Fruit fly (Drosophila melanogaster) whole organism, wandering third instar larva: Measurements from ENCODE around the gene CG33648.

ENCODE experiments used
- Abd-B ChIP-seq: fragments of >200 bp; optimal IDR thresholded peaks from 2 replicates; lab custom pipeline; 2017; ENCODE audit warnings: missing biosample characterization, missing genetic modification characterization
- CG32264 ChIP-seq: fragments of 200-800 bp; sonication (Bioruptor generic); optimal IDR thresholded peaks from 2 replicates; lab custom pipeline; 2016; ENCODE audit warnings: missing biosample characterization, missing genetic modification characterization
- CG9705 ChIP-seq: fragments of 200-800 bp; sonication (Bioruptor generic); optimal IDR thresholded peaks from 2 replicates; lab custom pipeline; 2018; ENCODE audit warnings: missing biosample characterization, mild to moderate bottlenecking, missing genetic modification characterization
- Dfd ChIP-seq: fragments of >200 bp; optimal IDR thresholded peaks from 2 replicates; lab custom pipeline; 2017; ENCODE audit warnings: missing biosample characterization, missing genetic modification characterization
- GATAd ChIP-seq: sonication (Bioruptor generic); optimal IDR thresholded peaks from 2 replicates; lab custom pipeline; 2016; ENCODE audit warnings: missing biosample characterization, missing genetic modification characterization
- HLH106 ChIP-seq: fragments of 200-800 bp; optimal IDR thresholded peaks from 3 replicates; lab custom pipeline; 2019; ENCODE audit warnings: missing biosample characterization, mild to moderate bottlenecking, missing genetic modification characterization, moderate library complexity
- Hnf4 ChIP-seq: fragments of 200-800 bp; sonication (Bioruptor generic); optimal IDR thresholded peaks from 2 replicates; lab custom pipeline; 2016; ENCODE audit warnings: missing biosample characterization, mild to moderate bottlenecking, missing genetic modification characterization
- Hr78 ChIP-seq: fragments of >200 bp; optimal IDR thresholded peaks from 2 replicates; lab custom pipeline; 2017; ENCODE audit warnings: missing biosample characterization, missing genetic modification characterization
- Hr83 ChIP-seq: fragments of 200-300 bp; sonication (Bioruptor generic); optimal IDR thresholded peaks from 2 replicates; lab custom pipeline; 2016; ENCODE audit warnings: missing biosample characterization, mild to moderate bottlenecking, missing genetic modification characterization, moderate library complexity; ENCODE audit not compliant: poor library complexity, severe bottlenecking
- Jra ChIP-seq: sonication (Bioruptor generic); optimal IDR thresholded peaks from 2 replicates; lab custom pipeline; 2016; ENCODE audit warnings: missing biosample characterization, missing genetic modification characterization
- Mio ChIP-seq: sonication (Bioruptor generic); optimal IDR thresholded peaks from 2 replicates; lab custom pipeline; 2016; ENCODE audit warnings: missing biosample characterization, missing genetic modification characterization
- Myc ChIP-seq: fragments of >200 bp; optimal IDR thresholded peaks from 2 replicates; lab custom pipeline; 2017
- OdsH ChIP-seq: fragments of 200-800 bp; sonication (Bioruptor generic); optimal IDR thresholded peaks from 2 replicates; lab custom pipeline; 2016; ENCODE audit warnings: missing biosample characterization, mild to moderate bottlenecking, missing genetic modification characterization
- Rel ChIP-seq, 2 experiments: fragments of 200-800 bp; sonication (Bioruptor generic) in 1 of 2; optimal IDR thresholded peaks; 2 replicates in 1 of 2; 3 replicates in 1 of 2; lab custom pipeline; 2016 to 2019; ENCODE audit warnings: mild to moderate bottlenecking in 2 of 2, missing biosample characterization in 2 of 2, missing genetic modification characterization in 2 of 2, moderate library complexity in 1 of 2
- Sp1 ChIP-seq: fragments of 200-800 bp; sonication (Bioruptor generic); optimal IDR thresholded peaks from 3 replicates; lab custom pipeline; 2019; ENCODE audit warnings: missing biosample characterization, mild to moderate bottlenecking, missing genetic modification characterization, moderate library complexity
- br ChIP-seq: fragments of 200-800 bp; sonication (Bioruptor generic); optimal IDR thresholded peaks from 2 replicates; lab custom pipeline; 2016; ENCODE audit warnings: missing biosample characterization, missing genetic modification characterization
- brk ChIP-seq: fragments of 200-800 bp; sonication (Bioruptor generic); optimal IDR thresholded peaks from 2 replicates; lab custom pipeline; 2016; ENCODE audit warnings: missing biosample characterization, mild to moderate bottlenecking, missing genetic modification characterization
- dl ChIP-seq, 2 experiments: fragments of 175-275, 200-275 bp in 1 of 2; fragments of 200-275 bp in 1 of 2; sonication (Bioruptor generic); optimal IDR thresholded peaks; lab custom pipeline; 2018; ENCODE audit warnings: mild to moderate bottlenecking in 2 of 2, missing biosample characterization in 2 of 2, missing genetic modification characterization in 2 of 2, moderate library complexity in 2 of 2; ENCODE audit not compliant: partially characterized antibody in 2 of 2, insufficient read depth in 1 of 2
- dmrt93B ChIP-seq: fragments of 200-800 bp; sonication (Bioruptor generic); optimal IDR thresholded peaks from 2 replicates; lab custom pipeline; 2018; ENCODE audit warnings: missing biosample characterization, mild to moderate bottlenecking, missing genetic modification characterization
- dsf ChIP-seq: sonication (Bioruptor generic); optimal IDR thresholded peaks from 2 replicates; lab custom pipeline; 2016; ENCODE audit warnings: missing biosample characterization, missing genetic modification characterization, borderline replicate concordance
- ey ChIP-seq: fragments of 200-800 bp; sonication (Bioruptor generic); optimal IDR thresholded peaks from 2 replicates; lab custom pipeline; 2016; ENCODE audit warnings: missing biosample characterization, missing genetic modification characterization
- foxo ChIP-seq, 2 experiments: fragments of 200-800 bp; sonication (Bioruptor generic); optimal IDR thresholded peaks; 2 replicates in 1 of 2; 3 replicates in 1 of 2; lab custom pipeline; 2016 to 2017; ENCODE audit warnings: missing biosample characterization in 2 of 2, missing genetic modification characterization in 2 of 2
- fru ChIP-seq: fragments of 200-800 bp; sonication (Bioruptor generic); optimal IDR thresholded peaks from 3 replicates; lab custom pipeline; 2016; ENCODE audit warnings: missing biosample characterization, mild to moderate bottlenecking, missing genetic modification characterization
- h ChIP-seq: fragments of 200-800 bp; sonication (Bioruptor generic); optimal IDR thresholded peaks from 3 replicates; lab custom pipeline; 2016; ENCODE audit warnings: missing biosample characterization, mild to moderate bottlenecking, missing genetic modification characterization
- jim ChIP-seq: fragments of 175-275, 200-325 bp; sonication (Bioruptor generic); optimal IDR thresholded peaks from 2 replicates; lab custom pipeline; 2016; ENCODE audit warnings: missing biosample characterization, mild to moderate bottlenecking, missing genetic modification characterization
- lola ChIP-seq: fragments of >200 bp; optimal IDR thresholded peaks from 2 replicates; lab custom pipeline; 2017; ENCODE audit warnings: missing biosample characterization, missing genetic modification characterization
- pan ChIP-seq: fragments of >200 bp; optimal IDR thresholded peaks from 2 replicates; lab custom pipeline; 2017
- psq ChIP-seq: fragments of 200-800 bp; sonication (Bioruptor generic); optimal IDR thresholded peaks from 3 replicates; lab custom pipeline; 2017; ENCODE audit warnings: missing biosample characterization, mild to moderate bottlenecking, missing genetic modification characterization, moderate library complexity
- rgr ChIP-seq: fragments of 200-800 bp; sonication (Bioruptor generic); optimal IDR thresholded peaks from 3 replicates; lab custom pipeline; 2016; ENCODE audit warnings: missing biosample characterization, mild to moderate bottlenecking, missing genetic modification characterization
- sage ChIP-seq: fragments of 200-800 bp; sonication (Bioruptor generic); optimal IDR thresholded peaks from 2 replicates; lab custom pipeline; 2016; ENCODE audit warnings: missing biosample characterization, mild to moderate bottlenecking, missing genetic modification characterization
- sv ChIP-seq: fragments of 200-800 bp; sonication (Bioruptor generic); optimal IDR thresholded peaks from 3 replicates; lab custom pipeline; 2016; ENCODE audit warnings: missing biosample characterization, missing genetic modification characterization
- woc ChIP-seq: sonication (Bioruptor generic); optimal IDR thresholded peaks from 2 replicates; lab custom pipeline; 2016; ENCODE audit warnings: missing biosample characterization, mild to moderate bottlenecking, missing genetic modification characterization

CG33648 gene

dm6 chr2L:14503584-14503983, 20.5 kb upstream of the CG33648 start:
- no peak for TF ChIP-seq Hr78 (GFP tag; lab: Kevin White, UChicago)
- no peak for TF ChIP-seq Dfd (GFP tag; lab: Kevin White, UChicago)
- no peak for TF ChIP-seq lola (GFP tag; lab: Kevin White, UChicago)
- TF ChIP-seq CG9705 = no peak
- no peak for TF ChIP-seq dl (GFP tag; optimal IDR thresholded peaks at IDR 0.05; lab: Kevin White, UChicago; ENCODE audit: insufficient read depth in 1 of 2, partially characterized antibody in 2 of 2)
- no peak for TF ChIP-seq Mio (GFP tag; lab: Kevin White, UChicago)
- no peak for TF ChIP-seq Rel (GFP tag; optimal IDR thresholded peaks at IDR 0.05; lab: Kevin White, UChicago)
- no peak for TF ChIP-seq Rel (tag; optimal IDR thresholded peaks at IDR 0.05; lab: Kevin White, UChicago)
- no peak for TF ChIP-seq ey (GFP tag; lab: Kevin White, UChicago)
- TF ChIP-seq dmrt93B (GFP tag; lab: Kevin White, UChicago) = no peak
- TF ChIP-seq woc = no peak
- TF ChIP-seq fru (GFP tag; lab: Kevin White, UChicago) = no peak
- TF ChIP-seq Hr83 = no peak
- no peak for TF ChIP-seq dsf
- TF ChIP-seq CG32264 (GFP tag; lab: Kevin White, UChicago) = no peak
- no peak for TF ChIP-seq GATAd (GFP tag; lab: Kevin White, UChicago)

DNA sequence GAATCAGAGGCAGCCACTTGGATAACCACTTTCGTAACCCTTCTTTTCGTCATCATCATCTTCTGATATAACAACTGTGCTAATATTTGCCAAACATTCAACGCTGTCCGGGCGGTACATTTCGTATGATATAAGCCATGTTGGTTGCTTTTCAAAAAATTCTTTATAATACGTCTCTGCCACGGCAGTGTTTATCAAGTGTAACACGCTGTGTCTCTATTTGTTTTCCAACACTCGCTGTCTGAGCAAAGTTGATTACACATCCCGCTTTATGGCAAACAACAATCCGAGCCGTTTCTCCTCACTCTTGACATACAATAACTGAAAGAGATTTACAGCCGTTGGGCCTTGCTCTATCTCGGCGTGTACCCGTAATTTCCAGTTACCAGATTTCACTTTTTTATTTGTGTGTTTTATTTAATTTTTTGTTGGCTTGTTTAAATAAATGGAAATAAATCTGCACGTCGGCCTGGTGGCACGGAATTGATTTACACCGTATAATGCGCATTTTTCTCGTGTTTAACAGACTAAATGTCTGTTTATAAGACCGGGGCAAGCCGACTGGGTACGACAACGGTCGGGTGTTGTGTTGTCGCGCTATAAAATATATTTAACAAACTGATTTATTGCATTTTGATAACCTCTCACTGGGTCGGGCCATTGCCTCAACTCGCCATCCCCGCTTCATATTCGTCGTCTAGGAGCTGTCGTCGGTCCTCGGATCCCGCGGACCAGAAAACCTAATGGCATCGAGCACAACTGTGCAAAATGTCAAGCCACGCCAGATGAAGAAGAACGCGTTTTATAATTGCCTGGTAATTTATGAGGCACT, 18.9 kb upstream of the CG33648 start:
- TF ChIP-seq GATAd (GFP tag; lab: Kevin White, UChicago) (no peak), dmrt93B (GFP tag; lab: Kevin White, UChicago) (peak; percentile 54), Sp1 (peak; percentile 11), OdsH (GFP tag; lab: Kevin White, UChicago) (peak; percentile 36), foxo (GFP tag; optimal IDR thresholded peaks at IDR 0.05; lab: Kevin White, UChicago) (peak in 1 of 2 experiments; percentile 62), CG32264 (GFP tag; lab: Kevin White, UChicago) (no peak), Jra (GFP tag; lab: Kevin White, UChicago) (peak; percentile 41), ey (GFP tag; lab: Kevin White, UChicago) (peak; percentile 11), Hnf4 (GFP tag; lab: Kevin White, UChicago) (peak; percentile 45), sv (peak; percentile 81), dl (GFP tag; optimal IDR thresholded peaks at IDR 0.05; lab: Kevin White, UChicago; ENCODE audit: insufficient read depth in 1 of 2, partially characterized antibody in 2 of 2) (no peak), psq (GFP tag; lab: Kevin White, UChicago) (peak; percentile 18), HLH106 (no peak), Rel (GFP tag; optimal IDR thresholded peaks at IDR 0.05; lab: Kevin White, UChicago) (no peak), Rel (tag; optimal IDR thresholded peaks at IDR 0.05; lab: Kevin White, UChicago) (no peak), Hr83 (peak; percentile 48), br (GFP tag; lab: Kevin White, UChicago) (peak; percentile 36), h (peak; percentile 63), fru (GFP tag; lab: Kevin White, UChicago) (peak; percentile 68), rgr (peak; percentile 70)

- TF ChIP-seq pan (lab: Kevin White, UChicago) (no peak), dmrt93B (GFP tag; lab: Kevin White, UChicago) (no peak), h (no peak), Sp1 (no peak), jim (GFP tag; lab: Kevin White, UChicago) (no peak), dl (GFP tag; optimal IDR thresholded peaks at IDR 0.05; lab: Kevin White, UChicago; ENCODE audit: insufficient read depth in 1 of 2, partially characterized antibody in 2 of 2) (no peak), Rel (GFP tag; optimal IDR thresholded peaks at IDR 0.05; lab: Kevin White, UChicago) (no peak), Rel (tag; optimal IDR thresholded peaks at IDR 0.05; lab: Kevin White, UChicago) (no peak), sage (GFP tag; lab: Kevin White, UChicago) (no peak), dsf (no peak), Mio (GFP tag; lab: Kevin White, UChicago) (no peak), fru (GFP tag; lab: Kevin White, UChicago) (no peak)
Observed at dm6 chr2L:14506011-14506565, 18.0 kb upstream of the CG33648 start.

- TF ChIP-seq Myc (lab: Kevin White, UChicago) (no peak), Rel (GFP tag; optimal IDR thresholded peaks at IDR 0.05; lab: Kevin White, UChicago) (no peak), Rel (tag; optimal IDR thresholded peaks at IDR 0.05; lab: Kevin White, UChicago) (no peak), lola (GFP tag; lab: Kevin White, UChicago) (no peak), brk (peak; percentile 5), Hr83 (no peak), fru (GFP tag; lab: Kevin White, UChicago) (peak; percentile 2), Abd-B (GFP tag; lab: Kevin White, UChicago) (no peak), dl (GFP tag; optimal IDR thresholded peaks at IDR 0.05; lab: Kevin White, UChicago; ENCODE audit: insufficient read depth in 1 of 2, partially characterized antibody in 2 of 2) (no peak)
Observed at dm6 chr2L:14506694-14507093, 17.4 kb upstream of the CG33648 start.
